Worm (Caenorhabditis elegans) whole organism, L4 larva: ENCODE data around the gene F40F9.3.

Experiments used
- egl-43 ChIP-seq: fragments of 200-800 bp; sonication (Bioruptor generic); IDR thresholded peaks from 2 replicates; pipeline ENCODE4 v1.3.6; 2022; ENCODE audit warnings: missing genetic modification reagents, missing genetic modification characterization, missing compliant biosample characterization
- lin-13 ChIP-seq: fragments of 150-350 bp; optimal IDR thresholded peaks from 2 replicates; lab custom pipeline; 2014; ENCODE audit warnings: missing biosample characterization, missing genetic modification reagents, missing genetic modification characterization
- unc-62 ChIP-seq, 3 experiments: fragments of 150-350 bp in 1 of 3; sonication (generic microtip); optimal IDR thresholded peaks in 2 of 3; peaks in 1 of 3; 1 replicate in 1 of 3; 2 replicates in 2 of 3; lab custom pipeline; 2014 to 2017; ENCODE audit warnings: missing biosample characterization in 3 of 3, missing genetic modification characterization in 3 of 3, missing genetic modification reagents in 3 of 3, missing genotype in 1 of 3
- zip-11 ChIP-seq: fragments of 200-800 bp; sonication (Bioruptor generic); IDR thresholded peaks from 2 replicates; pipeline ENCODE4 v1.3.6; 2022; ENCODE audit warnings: missing genetic modification characterization, missing compliant biosample characterization
- ztf-11 ChIP-seq: fragments of 150-350 bp; optimal IDR thresholded peaks from 2 replicates; lab custom pipeline; 2014; ENCODE audit warnings: missing biosample characterization, missing genetic modification characterization

DNA sequence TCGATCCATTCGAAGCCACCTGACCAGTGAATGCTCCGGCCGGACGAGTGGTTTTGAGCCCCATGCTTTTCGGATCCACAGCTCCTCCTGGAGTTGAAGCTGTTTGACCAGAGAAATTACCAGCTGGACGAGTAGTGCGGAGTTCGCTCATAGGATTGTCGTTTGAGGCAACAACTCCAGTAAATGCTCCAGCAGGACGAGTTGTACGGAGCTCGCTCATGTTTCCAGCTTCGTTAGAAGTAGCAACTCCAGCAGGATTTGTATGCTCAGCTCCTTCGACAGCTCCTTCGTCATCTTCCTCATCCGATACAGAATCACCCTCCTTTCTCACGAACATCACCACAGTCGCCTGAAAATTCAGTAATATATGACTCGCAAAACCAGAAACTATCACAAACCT is 38.5 kb downstream of the F40F9.3 start:
- TF ChIP-seq ztf-11, result no peak
- TF ChIP-seq lin-13, result no peak
- no peak for TF ChIP-seq egl-43 (GFP tag; lab: Robert Waterston, UW)
- no peak for TF ChIP-seq zip-11
- no peak for TF ChIP-seq unc-62 (GFP tag; optimal IDR thresholded peaks at IDR 0.05 in 1 of 2; lab: Kevin White, UChicago)
- no peak for TF ChIP-seq unc-62 (tag; optimal IDR thresholded peaks at IDR 0.05; lab: Kevin White, UChicago)
